Worm (Caenorhabditis elegans) whole organism, L4/young adult: ENCODE measurements around the gene lips-15.

Experiments used
- W03F9.2 ChIP-seq: fragments of 150-350 bp; optimal IDR thresholded peaks from 2 replicates; lab custom pipeline; 2014; ENCODE audit warnings: missing biosample characterization, missing genetic modification characterization
- dao-5 ChIP-seq: sonication (generic microtip); optimal IDR thresholded peaks from 2 replicates; lab custom pipeline; 2016; ENCODE audit warnings: missing genotype, missing genetic modification characterization, moderate library complexity, missing compliant biosample characterization
- him-1 ChIP-seq: sonication (generic microtip); optimal IDR thresholded peaks from 2 replicates; lab custom pipeline; 2016; ENCODE audit warnings: missing genotype, missing genetic modification reagents, missing genetic modification characterization, missing compliant biosample characterization

The lips-15 gene

ce11 chrII:12603667-12604621, at the start of gene lips-15, which contains the start of gene ceh-100:
lips-15 (plus strand) TSS chrII:12604386.
ceh-100 (minus strand) TSS chrII:12603680.
- TF ChIP-seq dao-5 (tag; lab: Kevin White, UChicago) (no peak), W03F9.2 (no peak), him-1 (tag; lab: Kevin White, UChicago) (no peak)

ce11 chrII:12555579-12555978, 48.6 kb upstream of the lips-15 start, which contains the start of gene F49C5.11:
F49C5.11 (plus strand) TSS chrII:12555879.
- TF ChIP-seq him-1 (tag; lab: Kevin White, UChicago) (no peak), W03F9.2 (no peak), dao-5 (tag; lab: Kevin White, UChicago) (no peak)

ce11 chrII:12560210-12560609, 44.0 kb upstream of the lips-15 start, which contains the start of gene F49C5.12:
F49C5.12 (minus strand) TSS chrII:12560310.
- TF ChIP-seq dao-5 (tag; lab: Kevin White, UChicago) (no peak), him-1 (tag; lab: Kevin White, UChicago) (no peak), W03F9.2 (no peak)

- TF ChIP-seq W03F9.2 (no peak), dao-5 (tag; lab: Kevin White, UChicago) (no peak), him-1 (tag; lab: Kevin White, UChicago) (no peak)
Observed at ce11 chrII:12565851-12566250, 38.3 kb upstream of the lips-15 start, which contains the start of gene F49C5.7. F49C5.7 (plus strand) TSS chrII:12566151.

ce11 chrII:12570523-12570922, 33.7 kb upstream of the lips-15 start, which contains the start of gene Y38E10A.1:
Y38E10A.1 (minus strand) TSS chrII:12570623.
- TF ChIP-seq dao-5 (tag; lab: Kevin White, UChicago) (no peak), W03F9.2 (no peak), him-1 (tag; lab: Kevin White, UChicago) (no peak)

ce11 chrII:12572760-12573159, 31.4 kb upstream of the lips-15 start, which contains the start of gene Y38E10A.35:
Y38E10A.35 (minus strand) TSS chrII:12572860.
- TF ChIP-seq W03F9.2 (no peak), him-1 (tag; lab: Kevin White, UChicago) (no peak), dao-5 (tag; lab: Kevin White, UChicago) (no peak)

- TF ChIP-seq dao-5 (tag; lab: Kevin White, UChicago), result no peak
- no peak for TF ChIP-seq him-1 (tag; lab: Kevin White, UChicago)
- no peak for TF ChIP-seq W03F9.2
Observed at ce11 chrII:12573541-12573940, 30.6 kb upstream of the lips-15 start, which contains the start of gene Y38E10A.2. Y38E10A.2 (minus strand) TSS chrII:12573641.

- TF ChIP-seq him-1 (tag; lab: Kevin White, UChicago), result no peak
- TF ChIP-seq dao-5 (tag; lab: Kevin White, UChicago), result no peak
- TF ChIP-seq W03F9.2, result no peak
Observed at ce11 chrII:12574668-12575067, 29.5 kb upstream of the lips-15 start, which contains the start of gene Y38E10A.3. Y38E10A.3 (minus strand) TSS chrII:12574768.

ce11 chrII:12577754-12578153, 26.4 kb upstream of the lips-15 start, which contains the start of gene clec-8:
clec-8 (minus strand) TSS chrII:12578061.
- TF ChIP-seq dao-5 (tag; lab: Kevin White, UChicago), result no peak
- no peak for TF ChIP-seq W03F9.2
- TF ChIP-seq him-1 (tag; lab: Kevin White, UChicago), result no peak

- TF ChIP-seq dao-5 (tag; lab: Kevin White, UChicago) (no peak), W03F9.2 (no peak), him-1 (tag; lab: Kevin White, UChicago) (no peak)
Observed at ce11 chrII:12580952-12581351, 23.2 kb upstream of the lips-15 start, which contains the start of gene clec-4. clec-4 (minus strand) TSS chrII:12581113.

- TF ChIP-seq W03F9.2 (no peak), him-1 (tag; lab: Kevin White, UChicago) (no peak), dao-5 (tag; lab: Kevin White, UChicago) (no peak)
Observed at ce11 chrII:12606108-12606507, 1.9 kb downstream of the lips-15 start.

- TF ChIP-seq dao-5 (tag; lab: Kevin White, UChicago), result no peak
- TF ChIP-seq W03F9.2, result no peak
- no peak for TF ChIP-seq him-1 (tag; lab: Kevin White, UChicago)
Observed at ce11 chrII:12606900-12607299, 2.7 kb downstream of the lips-15 start, which contains the start of gene Y38E10A.8. Y38E10A.8 (plus strand) TSS chrII:12607200.

- TF ChIP-seq dao-5 (tag; lab: Kevin White, UChicago), result no peak
- no peak for TF ChIP-seq W03F9.2
- TF ChIP-seq him-1 (tag; lab: Kevin White, UChicago), result no peak
Observed at ce11 chrII:12608653-12609052, 4.5 kb downstream of the lips-15 start, which contains the start of gene Y38E10A.9. Y38E10A.9 (plus strand) TSS chrII:12608953.
